Fruit fly (Drosophila melanogaster) whole organism, embryonic: ENCODE measurements around the gene CG15642.

Experiments used
- ATbp ChIP-seq: fragments of 200-800 bp; sonication (Bioruptor generic); optimal IDR thresholded peaks from 2 replicates; lab custom pipeline; 2017; ENCODE audit warnings: missing biosample characterization, mild to moderate bottlenecking, missing genetic modification characterization, missing genetic modification reagents
- Antp ChIP-seq: fragments of 200-800 bp; sonication (Bioruptor generic); optimal IDR thresholded peaks from 3 replicates; lab custom pipeline; 2016; ENCODE audit warnings: missing biosample characterization, missing genetic modification characterization
- Atf-2 ChIP-seq: fragments of 200-800 bp; sonication (Bioruptor generic); optimal IDR thresholded peaks from 2 replicates; lab custom pipeline; 2016; ENCODE audit warnings: missing biosample characterization, missing genetic modification characterization
- B-H1 ChIP-seq: fragments of 200-800 bp; sonication (Bioruptor generic); IDR thresholded peaks from 3 replicates; pipeline ENCODE4 v1.3.6; 2022; ENCODE audit warnings: missing biosample characterization, missing genetic modification characterization
- CG11456 ChIP-seq: fragments of 200-800 bp; sonication (Bioruptor generic); IDR thresholded peaks from 3 replicates; pipeline ENCODE4 v1.3.6; 2022; ENCODE audit warnings: missing biosample characterization, missing genetic modification characterization
- CG12155 ChIP-seq: fragments of 200-800 bp; sonication (Bioruptor generic); optimal IDR thresholded peaks from 3 replicates; lab custom pipeline; 2016; ENCODE audit warnings: missing biosample characterization, missing genetic modification characterization
- CG14050 ChIP-seq: fragments of 200-800 bp; sonication (Bioruptor generic); IDR thresholded peaks from 3 replicates; pipeline ENCODE4 v1.3.6; 2022; ENCODE audit warnings: missing biosample characterization, missing genetic modification characterization
- CG17385 ChIP-seq: fragments of 200-800 bp; sonication (Bioruptor generic); optimal IDR thresholded peaks from 3 replicates; lab custom pipeline; 2018; ENCODE audit warnings: missing biosample characterization, mild to moderate bottlenecking, missing genetic modification characterization
- CG17802 ChIP-seq: fragments of 200-800 bp; sonication (Bioruptor generic); optimal IDR thresholded peaks from 2 replicates; lab custom pipeline; 2018; ENCODE audit warnings: missing biosample characterization, mild to moderate bottlenecking, missing genetic modification characterization, moderate library complexity
- CG17912 ChIP-seq: fragments of 200-800 bp; sonication (Bioruptor generic); optimal IDR thresholded peaks from 2 replicates; lab custom pipeline; 2018; ENCODE audit warnings: missing biosample characterization, mild to moderate bottlenecking, missing genetic modification characterization
- CG18011 ChIP-seq: fragments of 200-800 bp; sonication (Bioruptor generic); optimal IDR thresholded peaks from 2 replicates; lab custom pipeline; 2017; ENCODE audit warnings: missing biosample characterization, missing genetic modification characterization, mild to moderate bottlenecking, moderate library complexity, missing genotype
- CG1832 ChIP-seq: fragments of 200-800 bp; sonication (Bioruptor generic); optimal IDR thresholded peaks from 2 replicates; lab custom pipeline; 2017; ENCODE audit warnings: missing biosample characterization, mild to moderate bottlenecking, missing genetic modification characterization, inconsistent platforms
- CG2202 ChIP-seq: fragments of 200-800 bp; sonication (Bioruptor generic); optimal IDR thresholded peaks from 2 replicates; lab custom pipeline; 2018; ENCODE audit warnings: missing biosample characterization, mild to moderate bottlenecking, missing genetic modification characterization
- CG31365 ChIP-seq: fragments of 200-800 bp; sonication (Bioruptor generic); optimal IDR thresholded peaks from 2 replicates; lab custom pipeline; 2018; ENCODE audit warnings: missing biosample characterization, mild to moderate bottlenecking, missing genetic modification characterization
- CG32767 ChIP-seq: fragments of 200-800 bp; sonication (Bioruptor generic); IDR thresholded peaks from 2 replicates; pipeline ENCODE4 v1.3.6; 2022; ENCODE audit warnings: missing biosample characterization, missing genetic modification characterization
- CG34376 ChIP-seq: fragments of 200-800 bp; sonication (Bioruptor generic); optimal IDR thresholded peaks from 2 replicates; lab custom pipeline; 2018; ENCODE audit warnings: missing biosample characterization, mild to moderate bottlenecking, missing genetic modification characterization
- CG4707 ChIP-seq: fragments of 200-800 bp; sonication (Bioruptor generic); optimal IDR thresholded peaks from 2 replicates; lab custom pipeline; 2018; ENCODE audit warnings: missing biosample characterization, mild to moderate bottlenecking, missing genetic modification characterization, moderate library complexity
- CG5953 ChIP-seq: fragments of 200-800 bp; sonication (Bioruptor generic); IDR thresholded peaks from 2 replicates; pipeline ENCODE4 v1.3.6; 2022; ENCODE audit warnings: missing biosample characterization, missing genetic modification characterization
- CG6854 ChIP-seq: fragments of 200-800 bp; sonication (Bioruptor generic); optimal IDR thresholded peaks from 3 replicates; lab custom pipeline; 2017; ENCODE audit warnings: missing biosample characterization, mild to moderate bottlenecking, missing genetic modification characterization
- CG7786 ChIP-seq: fragments of 200-800 bp; sonication (Bioruptor generic); optimal IDR thresholded peaks from 2 replicates; lab custom pipeline; 2016; ENCODE audit warnings: missing biosample characterization, missing genetic modification characterization
- CG7928 ChIP-seq: fragments of 200-800 bp; sonication (Bioruptor generic); optimal IDR thresholded peaks from 2 replicates; lab custom pipeline; 2017; ENCODE audit warnings: missing biosample characterization, mild to moderate bottlenecking, missing genetic modification characterization
- CG8924 ChIP-seq: fragments of 200-800 bp; optimal IDR thresholded peaks from 3 replicates; lab custom pipeline; 2019; ENCODE audit warnings: missing biosample characterization, mild to moderate bottlenecking, missing genetic modification characterization, moderate library complexity
- CG9727 ChIP-seq: fragments of 200-800 bp; sonication (Bioruptor generic); optimal IDR thresholded peaks from 3 replicates; lab custom pipeline; 2017; ENCODE audit warnings: missing biosample characterization, mild to moderate bottlenecking, missing genetic modification characterization
- CoRest ChIP-seq: fragments of 200-800 bp; sonication (Bioruptor generic); optimal IDR thresholded peaks from 3 replicates; lab custom pipeline; 2018; ENCODE audit warnings: missing biosample characterization, mild to moderate bottlenecking, missing genetic modification characterization, moderate library complexity
- Dref ChIP-seq: fragments of 200-800 bp; sonication (Bioruptor generic); IDR thresholded peaks from 2 replicates; pipeline ENCODE4 v1.3.6; 2022; ENCODE audit warnings: missing biosample characterization, missing genetic modification characterization
- GATAe ChIP-seq: fragments of 200-800 bp; sonication (Bioruptor generic); conservative IDR thresholded peaks from 2 replicates; pipeline ENCODE4 v1.3.6; 2022; ENCODE audit warnings: missing biosample characterization, missing genetic modification characterization
- MBD-R2 ChIP-seq: fragments of 200-800 bp; sonication (Bioruptor generic); IDR thresholded peaks from 2 replicates; pipeline ENCODE4 v1.3.6; 2022; ENCODE audit warnings: missing biosample characterization, missing genetic modification characterization
- MTF-1 ChIP-seq: fragments of 200-800 bp; sonication (Bioruptor generic); optimal IDR thresholded peaks from 2 replicates; lab custom pipeline; 2018; ENCODE audit warnings: missing biosample characterization, mild to moderate bottlenecking, missing genetic modification characterization, borderline replicate concordance
- Nf-YC ChIP-seq: fragments of 200-800 bp; optimal IDR thresholded peaks from 3 replicates; lab custom pipeline; 2019; ENCODE audit warnings: missing biosample characterization, mild to moderate bottlenecking, missing genetic modification characterization, moderate library complexity
- Opbp ChIP-seq: fragments of 200-800 bp; sonication (Bioruptor generic); IDR thresholded peaks from 3 replicates; pipeline ENCODE4 v1.3.6; 2022; ENCODE audit warnings: missing biosample characterization, missing genetic modification characterization; ENCODE audit not compliant: partially characterized antibody
- Sox100B ChIP-seq: fragments of 200-800 bp; sonication (Bioruptor generic); optimal IDR thresholded peaks from 3 replicates; lab custom pipeline; 2018; ENCODE audit warnings: missing biosample characterization, mild to moderate bottlenecking, missing genetic modification characterization
- Stat92E ChIP-seq, 3 experiments: fragments of >200 bp in 2 of 3; fragments of 200-800 bp in 1 of 3; sonication (Bioruptor generic) in 1 of 3; optimal IDR thresholded peaks; 2 replicates each; lab custom pipeline; 2017 to 2019; ENCODE audit warnings: missing biosample characterization in 3 of 3, missing genetic modification characterization in 3 of 3, mild to moderate bottlenecking in 1 of 3, moderate library complexity in 1 of 3
- amos ChIP-seq: fragments of 200-800 bp; sonication (Bioruptor generic); IDR thresholded peaks from 2 replicates; pipeline ENCODE4 v1.3.6; 2022; ENCODE audit warnings: missing biosample characterization, missing genetic modification characterization; ENCODE audit not compliant: partially characterized antibody
- chif ChIP-seq, 2 experiments: fragments of 200-800 bp; sonication (Bioruptor generic); optimal IDR thresholded peaks; 3 replicates each; lab custom pipeline; 2016; ENCODE audit warnings: missing biosample characterization in 2 of 2, missing genetic modification characterization in 2 of 2
- chm ChIP-seq: fragments of 200-800 bp; sonication (Bioruptor generic); IDR thresholded peaks from 2 replicates; pipeline ENCODE4 v1.3.6; 2022; ENCODE audit warnings: missing biosample characterization, missing genetic modification characterization
- corto ChIP-seq: fragments of 200-800 bp; sonication (Bioruptor generic); optimal IDR thresholded peaks from 2 replicates; lab custom pipeline; 2016; ENCODE audit warnings: missing biosample characterization, mild to moderate bottlenecking, missing genetic modification characterization, moderate library complexity
- crc ChIP-seq: fragments of 200-800 bp; sonication (Bioruptor generic); optimal IDR thresholded peaks from 2 replicates; lab custom pipeline; 2016; ENCODE audit warnings: missing biosample characterization, missing genetic modification characterization
- dpn ChIP-seq, 2 experiments: fragments of 200-800 bp; sonication (Bioruptor generic); optimal IDR thresholded peaks; 3 replicates each; lab custom pipeline; 2016; ENCODE audit warnings: missing biosample characterization in 2 of 2, missing genetic modification characterization in 2 of 2
- fru ChIP-seq: fragments of >200 bp; optimal IDR thresholded peaks from 2 replicates; lab custom pipeline; 2017
- ftz-f1 ChIP-seq: fragments of 200-800 bp; sonication (Bioruptor generic); optimal IDR thresholded peaks from 2 replicates; lab custom pipeline; 2016; ENCODE audit warnings: missing biosample characterization, missing genetic modification characterization
- gt ChIP-seq: fragments of 200-800 bp; sonication (Bioruptor generic); IDR thresholded peaks from 2 replicates; pipeline ENCODE4 v1.3.6; 2022; ENCODE audit warnings: missing biosample characterization, missing genetic modification characterization
- hbn ChIP-seq: fragments of 200-800 bp; sonication (Bioruptor generic); IDR thresholded peaks from 2 replicates; pipeline ENCODE4 v1.3.6; 2022; ENCODE audit warnings: missing biosample characterization, missing genetic modification characterization; ENCODE audit not compliant: partially characterized antibody
- hth ChIP-seq: fragments of >200 bp; optimal IDR thresholded peaks from 2 replicates; lab custom pipeline; 2017; ENCODE audit warnings: inconsistent platforms
- jigr1 ChIP-seq: fragments of 200-800 bp; sonication (Bioruptor generic); IDR thresholded peaks from 3 replicates; pipeline ENCODE4 v1.3.6; 2022; ENCODE audit warnings: missing biosample characterization, missing genetic modification characterization
- mam ChIP-seq: fragments of 200-800 bp; sonication (Bioruptor generic); optimal IDR thresholded peaks from 3 replicates; lab custom pipeline; 2016; ENCODE audit warnings: missing biosample characterization, missing genetic modification characterization
- prd ChIP-seq, 3 experiments: fragments of >200 bp in 2 of 3; fragments of 200-800 bp in 1 of 3; sonication (Bioruptor generic) in 1 of 3; optimal IDR thresholded peaks in 2 of 3; IDR thresholded peaks in 1 of 3; 2 replicates in 2 of 3; 3 replicates in 1 of 3; pipeline versions ENCODE4 v1.3.6 to Lab custom; 2017 to 2022; ENCODE audit warnings: missing biosample characterization in 1 of 3, missing genetic modification characterization in 1 of 3
- scrt ChIP-seq: fragments of 200-800 bp; sonication (Bioruptor generic); optimal IDR thresholded peaks from 2 replicates; lab custom pipeline; 2018; ENCODE audit warnings: missing biosample characterization, mild to moderate bottlenecking, missing genetic modification characterization, moderate library complexity
- so ChIP-seq: fragments of 200-800 bp; sonication (Bioruptor generic); IDR thresholded peaks from 3 replicates; pipeline ENCODE4 v1.3.6; 2022; ENCODE audit warnings: missing biosample characterization, missing genetic modification characterization
- ssp ChIP-seq: fragments of 200-800 bp; sonication (Bioruptor generic); IDR thresholded peaks from 2 replicates; pipeline ENCODE4 v1.3.6; 2022; ENCODE audit warnings: missing biosample characterization, missing genetic modification characterization
- trem ChIP-seq: fragments of 200-800 bp; optimal IDR thresholded peaks from 3 replicates; lab custom pipeline; 2019; ENCODE audit warnings: missing biosample characterization, mild to moderate bottlenecking, missing genetic modification characterization, moderate library complexity
- ttk ChIP-seq: fragments of 200-800 bp; sonication (Bioruptor generic); IDR thresholded peaks from 2 replicates; pipeline ENCODE4 v2.1.2; 2022; ENCODE audit warnings: missing biosample characterization, missing genetic modification characterization

CG15642 gene

dm6 chrX:15482236-15482660 lies 14.7 kb upstream of the CG15642 start, which contains the start of gene CG6340 (continued):
- TF ChIP-seq CG32767 (GFP tag; lab: Robert Waterston, UW): no peak
- peak; percentile 61 for TF ChIP-seq hbn (GFP tag; lab: Robert Waterston, UW)
- no peak for TF ChIP-seq CG5953 (GFP tag; lab: Robert Waterston, UW)
- no peak for TF ChIP-seq MTF-1 (GFP tag; lab: Kevin White, UChicago)
- no peak for TF ChIP-seq CG11456 (GFP tag; lab: Robert Waterston, UW)
- no peak for TF ChIP-seq Antp
- no peak for TF ChIP-seq CG17385 (GFP tag; lab: Kevin White, UChicago)
- no peak for TF ChIP-seq CG7928
- TF ChIP-seq CG8924 (tag; lab: Kevin White, UChicago): no peak
- TF ChIP-seq Opbp (GFP tag; lab: Robert Waterston, UW): peak; percentile 82; the same call in 2 of the 3 replicates
- TF ChIP-seq CG14050 (GFP tag; lab: Robert Waterston, UW): no peak
- no peak for TF ChIP-seq chif (GFP tag; optimal IDR thresholded peaks at IDR 0.05; lab: Kevin White, UChicago)
- TF ChIP-seq crc (GFP tag; lab: Kevin White, UChicago): no peak
- TF ChIP-seq CG9727 (GFP tag; lab: Kevin White, UChicago): no peak
- no peak for TF ChIP-seq CG7786 (GFP tag; lab: Kevin White, UChicago)
- no peak for TF ChIP-seq chm
- no peak for TF ChIP-seq gt (GFP tag; lab: Robert Waterston, UW)
- TF ChIP-seq CG6854 (GFP tag; lab: Kevin White, UChicago): no peak
- no peak for TF ChIP-seq so (GFP tag; lab: Robert Waterston, UW)
- no peak for TF ChIP-seq ttk (GFP tag; lab: Robert Waterston, UW)
- peak; percentile 20 for TF ChIP-seq CoRest (tag; lab: Kevin White, UChicago)
- no peak for TF ChIP-seq Nf-YC
- no peak for TF ChIP-seq Sox100B
- no peak for TF ChIP-seq mam (GFP tag; lab: Kevin White, UChicago)
- TF ChIP-seq jigr1 (GFP tag; lab: Robert Waterston, UW): no peak
- TF ChIP-seq scrt: no peak
- TF ChIP-seq Dref: peak; percentile 79
- no peak for TF ChIP-seq CG18011
- TF ChIP-seq GATAe (GFP tag; lab: Robert Waterston, UW): no peak
- TF ChIP-seq CG17912 (GFP tag; lab: Kevin White, UChicago): no peak
- no peak for TF ChIP-seq CG34376 (GFP tag; lab: Kevin White, UChicago)
- no peak for TF ChIP-seq CG31365 (tag; lab: Kevin White, UChicago)
- TF ChIP-seq dpn (GFP tag; optimal IDR thresholded peaks at IDR 0.05; lab: Kevin White, UChicago): no peak
- no peak for TF ChIP-seq hth (lab: Kevin White, UChicago)
- TF ChIP-seq CG4707 (GFP tag; lab: Kevin White, UChicago): no peak
- TF ChIP-seq CG1832: no peak
- no peak for TF ChIP-seq trem (tag; lab: Kevin White, UChicago)
- no peak for TF ChIP-seq corto (GFP tag; lab: Kevin White, UChicago)
- TF ChIP-seq MBD-R2 (GFP tag; lab: Robert Waterston, UW): 0 out of 2 replicates have a peak, but pooled peaks have one; percentile 27
- TF ChIP-seq B-H1: no peak
- peak; percentile 85 for TF ChIP-seq amos (GFP tag; lab: Robert Waterston, UW)
- TF ChIP-seq fru (lab: Kevin White, UChicago): no peak
- TF ChIP-seq ftz-f1 (GFP tag; lab: Kevin White, UChicago): no peak
- TF ChIP-seq ATbp (GFP tag; lab: Kevin White, UChicago): no peak
- TF ChIP-seq CG17802 (tag; lab: Kevin White, UChicago): no peak
- no peak for TF ChIP-seq prd (optimal IDR thresholded peaks at IDR 0.05; lab: Kevin White, UChicago)
- no peak for TF ChIP-seq prd (GFP tag; IDR thresholded peaks at IDR 0.05; lab: Robert Waterston, UW)
- TF ChIP-seq Atf-2 (GFP tag; lab: Kevin White, UChicago): no peak
- no peak for TF ChIP-seq Stat92E (GFP tag; optimal IDR thresholded peaks at IDR 0.05; lab: Kevin White, UChicago)
- TF ChIP-seq CG2202 (tag; lab: Kevin White, UChicago): no peak
- TF ChIP-seq CG12155: no peak
- no peak for TF ChIP-seq ssp (GFP tag; lab: Robert Waterston, UW)
